Worm (Caenorhabditis elegans) whole organism, late embryonic: ENCODE data around the gene Y46G5A.39.

ENCODE experiments used
- T23F11.4 ChIP-seq: fragments of 200-800 bp; sonication (Bioruptor generic); optimal IDR thresholded peaks from 2 replicates; lab custom pipeline; 2018; ENCODE audit warnings: mild to moderate bottlenecking, missing genetic modification characterization, missing compliant biosample characterization
- ceh-24 ChIP-seq: sonication (generic microtip); optimal IDR thresholded peaks from 2 replicates; lab custom pipeline; 2016; ENCODE audit warnings: mild to moderate bottlenecking, missing genetic modification characterization, missing compliant biosample characterization
- ceh-6 ChIP-seq: fragments of 200-800 bp; sonication (Bioruptor generic); optimal IDR thresholded peaks from 2 replicates; lab custom pipeline; 2018; ENCODE audit warnings: mild to moderate bottlenecking, missing genetic modification characterization, missing compliant biosample characterization
- elt-4 ChIP-seq: sonication (generic microtip); optimal IDR thresholded peaks from 2 replicates; lab custom pipeline; 2016; ENCODE audit warnings: missing genetic modification characterization, missing compliant biosample characterization
- gmeb-2 ChIP-seq: sonication (generic microtip); optimal IDR thresholded peaks from 2 replicates; lab custom pipeline; 2016; ENCODE audit warnings: missing genetic modification characterization, inconsistent platforms, missing compliant biosample characterization
- hlh-6 ChIP-seq: sonication (generic microtip); optimal IDR thresholded peaks from 2 replicates; lab custom pipeline; 2016; ENCODE audit warnings: missing genotype, missing genetic modification characterization, missing compliant biosample characterization
- mec-3 ChIP-seq: sonication (generic microtip); optimal IDR thresholded peaks from 2 replicates; lab custom pipeline; 2016; ENCODE audit warnings: borderline replicate concordance, missing genetic modification characterization, missing compliant biosample characterization
- nfya-1 ChIP-seq: sonication (generic microtip); optimal IDR thresholded peaks from 2 replicates; lab custom pipeline; 2017; ENCODE audit warnings: missing genetic modification characterization, mild to moderate bottlenecking, missing compliant biosample characterization, antibody characterized with exemption, moderate library complexity
- rnt-1 ChIP-seq: sonication (generic microtip); optimal IDR thresholded peaks from 2 replicates; lab custom pipeline; 2016; ENCODE audit warnings: missing genetic modification characterization, missing compliant biosample characterization
- ttx-3 ChIP-seq: sonication (generic microtip); optimal IDR thresholded peaks from 2 replicates; lab custom pipeline; 2016; ENCODE audit warnings: missing genetic modification reagents, missing genetic modification characterization, missing compliant biosample characterization
- unc-42 ChIP-seq: sonication (generic microtip); optimal IDR thresholded peaks from 2 replicates; lab custom pipeline; 2016; ENCODE audit warnings: missing genotype, missing genetic modification characterization, missing compliant biosample characterization
- unc-86 ChIP-seq: sonication (generic microtip); optimal IDR thresholded peaks from 2 replicates; lab custom pipeline; 2016; ENCODE audit warnings: missing genetic modification characterization, missing compliant biosample characterization

Gene Y46G5A.39

DNA sequence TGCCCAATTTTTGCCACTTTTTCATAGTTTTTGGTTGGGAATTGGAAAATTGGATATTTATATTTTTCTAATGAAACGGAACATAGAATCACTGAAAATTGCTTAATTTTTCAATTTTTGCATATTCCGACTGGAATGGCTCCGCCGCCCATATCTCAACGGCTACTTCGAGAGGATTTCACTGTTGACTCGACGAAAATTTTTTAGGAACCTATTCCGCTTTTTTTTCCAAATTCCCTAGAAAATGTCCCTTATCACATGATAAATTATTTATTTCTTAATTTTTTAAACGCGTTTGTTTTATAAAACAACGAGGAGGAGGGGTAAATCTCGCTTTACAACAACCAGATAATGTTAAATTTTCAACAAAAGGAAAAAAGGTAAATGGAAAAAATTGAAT lies 26.9 kb downstream of the Y46G5A.39 start (continued):
- no peak for TF ChIP-seq T23F11.4 (GFP tag; lab: Kevin White, UChicago)
- TF ChIP-seq ttx-3 (tag; lab: Kevin White, UChicago), result no peak
- no peak for TF ChIP-seq unc-86
- no peak for TF ChIP-seq mec-3 (tag; lab: Kevin White, UChicago)

DNA sequence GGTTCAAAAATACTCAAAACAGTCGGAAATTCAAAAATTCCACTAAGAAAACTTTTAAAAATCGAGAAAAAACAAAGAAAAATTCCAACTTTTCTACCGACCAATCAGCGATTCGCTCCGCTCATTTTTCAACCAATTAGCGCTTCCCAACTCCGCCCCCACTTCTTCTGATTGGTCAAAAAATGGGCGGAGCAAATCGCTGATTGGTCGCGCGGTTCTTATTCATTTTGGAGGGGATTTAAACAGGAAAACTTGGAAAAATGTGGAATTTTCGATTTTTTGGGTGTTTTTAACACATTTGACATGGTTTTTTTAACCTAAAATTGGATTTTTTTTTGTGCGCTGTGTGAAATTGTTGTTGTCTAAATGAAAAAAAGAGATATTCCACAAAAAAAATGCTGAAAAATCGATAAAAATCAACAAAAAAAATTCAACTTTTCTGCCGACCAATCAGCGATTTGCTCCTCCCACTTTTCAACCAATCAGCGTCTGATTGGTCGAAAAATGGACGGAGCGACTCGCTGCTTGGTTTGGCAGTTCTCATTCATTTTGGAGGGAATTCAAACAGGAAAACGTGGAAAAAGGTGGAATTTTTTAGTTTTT lies 30.8 kb downstream of the Y46G5A.39 start:
- TF ChIP-seq gmeb-2 (tag; lab: Kevin White, UChicago), result no peak
- peak; percentile 90 for TF ChIP-seq nfya-1 (tag; lab: Kevin White, UChicago)
- TF ChIP-seq, all 69 proteins: peak for 1

DNA sequence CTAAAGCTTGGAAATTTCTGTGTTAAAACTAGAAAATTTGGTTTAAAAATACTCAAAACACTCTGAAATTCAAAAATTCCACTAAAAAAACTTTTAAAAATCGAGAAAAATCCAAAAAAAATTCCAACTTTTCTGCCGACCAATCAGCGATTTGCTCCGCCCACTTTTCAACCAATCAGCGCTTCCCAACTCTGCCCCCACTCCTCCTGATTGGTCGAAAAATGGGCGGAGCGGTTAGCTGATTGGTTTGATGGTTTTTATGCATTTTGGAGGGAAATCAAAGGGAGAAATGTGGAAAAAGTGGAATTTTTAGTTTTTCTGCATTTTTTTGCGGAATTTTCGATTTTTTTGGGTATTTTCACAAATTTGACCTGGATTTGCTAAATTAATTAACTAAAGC lies 31.6 kb downstream of the Y46G5A.39 start:
- TF ChIP-seq nfya-1 (tag; lab: Kevin White, UChicago), result peak; percentile 96
- no peak for TF ChIP-seq ceh-24 (tag; lab: Kevin White, UChicago)

DNA sequence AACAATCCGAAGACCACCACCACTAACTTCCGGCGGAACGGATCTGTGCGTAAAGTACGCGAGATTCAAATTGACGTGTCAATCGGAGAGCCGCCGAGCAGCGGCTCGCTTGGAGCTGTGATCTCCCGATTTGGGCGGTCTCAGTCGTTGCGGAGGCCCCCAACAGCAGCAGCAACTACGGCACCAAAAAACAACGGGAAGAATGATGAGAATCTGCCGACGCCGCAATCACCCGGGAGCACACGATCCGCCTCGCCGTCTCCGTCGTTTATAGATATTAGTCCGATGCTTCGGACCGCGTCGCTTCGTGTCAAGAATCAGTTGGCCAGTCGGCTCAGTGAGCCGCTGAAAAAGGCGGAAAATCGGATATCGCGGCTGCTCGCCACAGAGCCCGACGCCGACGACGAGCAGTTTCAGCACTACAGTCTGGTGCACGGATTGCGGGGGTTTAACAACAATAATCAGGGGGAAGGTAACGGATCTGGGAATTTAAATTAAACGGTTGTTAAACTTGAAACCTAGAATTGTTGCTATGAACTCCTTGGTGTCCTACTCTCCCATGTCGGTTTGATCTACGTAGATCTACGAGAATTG lies 37.8 kb downstream of the Y46G5A.39 start:
- TF ChIP-seq rnt-1 (tag; lab: Kevin White, UChicago), result no peak
- TF ChIP-seq elt-4 (tag; lab: Kevin White, UChicago), result peak; percentile 55
- peak; percentile 90 for TF ChIP-seq hlh-6 (tag; lab: Kevin White, UChicago)
- no peak for TF ChIP-seq ceh-6

DNA sequence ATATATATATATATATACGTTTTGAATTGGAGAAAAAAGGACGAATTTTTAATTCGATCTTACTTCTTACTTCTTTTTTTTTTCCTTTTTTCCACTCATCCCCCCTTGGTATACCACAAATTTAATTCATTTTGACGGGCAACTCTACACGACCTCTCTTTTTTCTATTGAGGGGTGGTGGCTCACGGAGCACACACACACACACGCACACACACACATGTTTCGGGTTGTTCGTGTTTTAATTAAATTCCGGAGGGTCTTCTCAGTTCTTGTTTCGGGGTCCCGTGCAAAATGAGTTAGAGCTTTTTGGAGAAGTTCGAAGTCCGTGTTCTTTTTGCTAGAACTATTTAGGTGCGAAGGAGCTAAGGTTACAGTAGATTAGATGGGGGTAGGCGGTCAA lies 42.1 kb downstream of the Y46G5A.39 start:
- TF ChIP-seq unc-42 (tag; lab: Kevin White, UChicago) (peak; percentile 85), hlh-6 (tag; lab: Kevin White, UChicago) (no peak)
